Fruit fly (Drosophila melanogaster): ENCODE results near the gene CG32829.

dm6 chr2L:6945088-6945487 lies 28.8 kb upstream of the CG32829 start, which contains the start of gene Fgop2:
- TF ChIP-seq fru (GFP tag; optimal IDR thresholded peaks at IDR 0.05) (no peak), Dfd (GFP tag; optimal IDR thresholded peaks at IDR 0.05) (no peak), HLH106 (tag; optimal IDR thresholded peaks at IDR 0.05) (no peak), rgr (GFP tag; optimal IDR thresholded peaks at IDR 0.05) (no peak), psq (GFP tag; optimal IDR thresholded peaks at IDR 0.05) (no peak)

All from whole organism, wandering third instar larva.